Fruit fly (Drosophila melanogaster): ENCODE results near the gene CG2698.

- TF ChIP-seq slou (GFP tag; optimal IDR thresholded peaks at IDR 0.05) (no peak), Mes4 (GFP tag; optimal IDR thresholded peaks at IDR 0.05) (no peak), CG2199 (GFP tag; IDR thresholded peaks at IDR 0.05) (peak; percentile 90), CG9932 (GFP tag; IDR thresholded peaks at IDR 0.05) (no peak), CG2120 (GFP tag; optimal IDR thresholded peaks at IDR 0.05) (no peak), Usf (GFP tag; optimal IDR thresholded peaks at IDR 0.05) (no peak), C15 (GFP tag; IDR thresholded peaks at IDR 0.05) (no peak), CG4328 (GFP tag; optimal IDR thresholded peaks at IDR 0.05) (no peak), CG11695 (GFP tag; IDR thresholded peaks at IDR 0.05) (no peak)
Measured at dm6 chr3R:7981396-7981795, 20.0 kb upstream of the CG2698 start.

Measured in whole organism, embryonic.